Fruit fly (Drosophila melanogaster) whole organism, wandering third instar larva: ENCODE results near the gene CG33648.

Source experiments
- Abd-B ChIP-seq: fragments of >200 bp; optimal IDR thresholded peaks from 2 replicates; lab custom pipeline; 2017; ENCODE audit warnings: missing biosample characterization, missing genetic modification characterization
- CG32264 ChIP-seq: fragments of 200-800 bp; sonication (Bioruptor generic); optimal IDR thresholded peaks from 2 replicates; lab custom pipeline; 2016; ENCODE audit warnings: missing biosample characterization, missing genetic modification characterization
- CG9705 ChIP-seq: fragments of 200-800 bp; sonication (Bioruptor generic); optimal IDR thresholded peaks from 2 replicates; lab custom pipeline; 2018; ENCODE audit warnings: missing biosample characterization, mild to moderate bottlenecking, missing genetic modification characterization
- CrebA ChIP-seq: fragments of 200-800 bp; sonication (Bioruptor generic); optimal IDR thresholded peaks from 2 replicates; lab custom pipeline; 2016; ENCODE audit warnings: missing biosample characterization, mild to moderate bottlenecking, missing genetic modification characterization, borderline replicate concordance
- Dfd ChIP-seq: fragments of >200 bp; optimal IDR thresholded peaks from 2 replicates; lab custom pipeline; 2017; ENCODE audit warnings: missing biosample characterization, missing genetic modification characterization
- Dif ChIP-seq: fragments of 200-275, 200-300 bp; sonication (Bioruptor generic); optimal IDR thresholded peaks from 2 replicates; lab custom pipeline; 2018; ENCODE audit warnings: missing biosample characterization, missing genetic modification characterization; ENCODE audit not compliant: partially characterized antibody
- GATAd ChIP-seq: sonication (Bioruptor generic); optimal IDR thresholded peaks from 2 replicates; lab custom pipeline; 2016; ENCODE audit warnings: missing biosample characterization, missing genetic modification characterization
- HLH106 ChIP-seq: fragments of 200-800 bp; optimal IDR thresholded peaks from 3 replicates; lab custom pipeline; 2019; ENCODE audit warnings: missing biosample characterization, mild to moderate bottlenecking, missing genetic modification characterization, moderate library complexity
- Hnf4 ChIP-seq: fragments of 200-800 bp; sonication (Bioruptor generic); optimal IDR thresholded peaks from 2 replicates; lab custom pipeline; 2016; ENCODE audit warnings: missing biosample characterization, mild to moderate bottlenecking, missing genetic modification characterization
- Hr78 ChIP-seq: fragments of >200 bp; optimal IDR thresholded peaks from 2 replicates; lab custom pipeline; 2017; ENCODE audit warnings: missing biosample characterization, missing genetic modification characterization
- Hr83 ChIP-seq: fragments of 200-300 bp; sonication (Bioruptor generic); optimal IDR thresholded peaks from 2 replicates; lab custom pipeline; 2016; ENCODE audit warnings: missing biosample characterization, mild to moderate bottlenecking, missing genetic modification characterization, moderate library complexity; ENCODE audit not compliant: poor library complexity, severe bottlenecking
- Jra ChIP-seq: sonication (Bioruptor generic); optimal IDR thresholded peaks from 2 replicates; lab custom pipeline; 2016; ENCODE audit warnings: missing biosample characterization, missing genetic modification characterization
- Mio ChIP-seq: sonication (Bioruptor generic); optimal IDR thresholded peaks from 2 replicates; lab custom pipeline; 2016; ENCODE audit warnings: missing biosample characterization, missing genetic modification characterization
- Myc ChIP-seq: fragments of >200 bp; optimal IDR thresholded peaks from 2 replicates; lab custom pipeline; 2017
- N ChIP-seq: fragments of >200 bp; optimal IDR thresholded peaks from 2 replicates; lab custom pipeline; 2018; ENCODE audit warnings: missing biosample characterization, missing external identifiers, missing genetic modification characterization
- OdsH ChIP-seq: fragments of 200-800 bp; sonication (Bioruptor generic); optimal IDR thresholded peaks from 2 replicates; lab custom pipeline; 2016; ENCODE audit warnings: missing biosample characterization, mild to moderate bottlenecking, missing genetic modification characterization
- Rel ChIP-seq, 2 experiments: fragments of 200-800 bp; sonication (Bioruptor generic) in 1 of 2; optimal IDR thresholded peaks; 2 replicates in 1 of 2; 3 replicates in 1 of 2; lab custom pipeline; 2016 to 2019; ENCODE audit warnings: mild to moderate bottlenecking in 2 of 2, missing biosample characterization in 2 of 2, missing genetic modification characterization in 2 of 2, moderate library complexity in 1 of 2
- Sp1 ChIP-seq: fragments of 200-800 bp; sonication (Bioruptor generic); optimal IDR thresholded peaks from 3 replicates; lab custom pipeline; 2019; ENCODE audit warnings: missing biosample characterization, mild to moderate bottlenecking, missing genetic modification characterization, moderate library complexity
- Vsx2 ChIP-seq: fragments of 200-300, 225-300 bp; sonication (Bioruptor generic); optimal IDR thresholded peaks from 2 replicates; lab custom pipeline; 2018; ENCODE audit warnings: missing biosample characterization, missing genetic modification characterization; ENCODE audit not compliant: partially characterized antibody
- br ChIP-seq: fragments of 200-800 bp; sonication (Bioruptor generic); optimal IDR thresholded peaks from 2 replicates; lab custom pipeline; 2016; ENCODE audit warnings: missing biosample characterization, missing genetic modification characterization
- brk ChIP-seq: fragments of 200-800 bp; sonication (Bioruptor generic); optimal IDR thresholded peaks from 2 replicates; lab custom pipeline; 2016; ENCODE audit warnings: missing biosample characterization, mild to moderate bottlenecking, missing genetic modification characterization
- dl ChIP-seq, 2 experiments: fragments of 175-275, 200-275 bp in 1 of 2; fragments of 200-275 bp in 1 of 2; sonication (Bioruptor generic); optimal IDR thresholded peaks; lab custom pipeline; 2018; ENCODE audit warnings: mild to moderate bottlenecking in 2 of 2, missing biosample characterization in 2 of 2, missing genetic modification characterization in 2 of 2, moderate library complexity in 2 of 2; ENCODE audit not compliant: partially characterized antibody in 2 of 2, insufficient read depth in 1 of 2
- dmrt93B ChIP-seq: fragments of 200-800 bp; sonication (Bioruptor generic); optimal IDR thresholded peaks from 2 replicates; lab custom pipeline; 2018; ENCODE audit warnings: missing biosample characterization, mild to moderate bottlenecking, missing genetic modification characterization
- dsf ChIP-seq: sonication (Bioruptor generic); optimal IDR thresholded peaks from 2 replicates; lab custom pipeline; 2016; ENCODE audit warnings: missing biosample characterization, missing genetic modification characterization, borderline replicate concordance
- ey ChIP-seq: fragments of 200-800 bp; sonication (Bioruptor generic); optimal IDR thresholded peaks from 2 replicates; lab custom pipeline; 2016; ENCODE audit warnings: missing biosample characterization, missing genetic modification characterization
- foxo ChIP-seq, 2 experiments: fragments of 200-800 bp; sonication (Bioruptor generic); optimal IDR thresholded peaks; 2 replicates in 1 of 2; 3 replicates in 1 of 2; lab custom pipeline; 2016 to 2017; ENCODE audit warnings: missing biosample characterization in 2 of 2, missing genetic modification characterization in 2 of 2
- fru ChIP-seq: fragments of 200-800 bp; sonication (Bioruptor generic); optimal IDR thresholded peaks from 3 replicates; lab custom pipeline; 2016; ENCODE audit warnings: missing biosample characterization, mild to moderate bottlenecking, missing genetic modification characterization
- h ChIP-seq: fragments of 200-800 bp; sonication (Bioruptor generic); optimal IDR thresholded peaks from 3 replicates; lab custom pipeline; 2016; ENCODE audit warnings: missing biosample characterization, mild to moderate bottlenecking, missing genetic modification characterization
- jim ChIP-seq: fragments of 175-275, 200-325 bp; sonication (Bioruptor generic); optimal IDR thresholded peaks from 2 replicates; lab custom pipeline; 2016; ENCODE audit warnings: missing biosample characterization, mild to moderate bottlenecking, missing genetic modification characterization
- lola ChIP-seq: fragments of >200 bp; optimal IDR thresholded peaks from 2 replicates; lab custom pipeline; 2017; ENCODE audit warnings: missing biosample characterization, missing genetic modification characterization
- pan ChIP-seq: fragments of >200 bp; optimal IDR thresholded peaks from 2 replicates; lab custom pipeline; 2017
- psq ChIP-seq: fragments of 200-800 bp; sonication (Bioruptor generic); optimal IDR thresholded peaks from 3 replicates; lab custom pipeline; 2017; ENCODE audit warnings: missing biosample characterization, mild to moderate bottlenecking, missing genetic modification characterization, moderate library complexity
- rgr ChIP-seq: fragments of 200-800 bp; sonication (Bioruptor generic); optimal IDR thresholded peaks from 3 replicates; lab custom pipeline; 2016; ENCODE audit warnings: missing biosample characterization, mild to moderate bottlenecking, missing genetic modification characterization
- sage ChIP-seq: fragments of 200-800 bp; sonication (Bioruptor generic); optimal IDR thresholded peaks from 2 replicates; lab custom pipeline; 2016; ENCODE audit warnings: missing biosample characterization, mild to moderate bottlenecking, missing genetic modification characterization
- sv ChIP-seq: fragments of 200-800 bp; sonication (Bioruptor generic); optimal IDR thresholded peaks from 3 replicates; lab custom pipeline; 2016; ENCODE audit warnings: missing biosample characterization, missing genetic modification characterization
- tai ChIP-seq: sonication (Bioruptor generic); optimal IDR thresholded peaks from 2 replicates; lab custom pipeline; 2016; ENCODE audit warnings: missing biosample characterization, missing genetic modification characterization
- usp ChIP-seq: fragments of >200 bp; optimal IDR thresholded peaks from 2 replicates; lab custom pipeline; 2017; ENCODE audit warnings: missing biosample characterization, missing genetic modification characterization
- woc ChIP-seq: sonication (Bioruptor generic); optimal IDR thresholded peaks from 2 replicates; lab custom pipeline; 2016; ENCODE audit warnings: missing biosample characterization, mild to moderate bottlenecking, missing genetic modification characterization

CG33648 gene

DNA sequence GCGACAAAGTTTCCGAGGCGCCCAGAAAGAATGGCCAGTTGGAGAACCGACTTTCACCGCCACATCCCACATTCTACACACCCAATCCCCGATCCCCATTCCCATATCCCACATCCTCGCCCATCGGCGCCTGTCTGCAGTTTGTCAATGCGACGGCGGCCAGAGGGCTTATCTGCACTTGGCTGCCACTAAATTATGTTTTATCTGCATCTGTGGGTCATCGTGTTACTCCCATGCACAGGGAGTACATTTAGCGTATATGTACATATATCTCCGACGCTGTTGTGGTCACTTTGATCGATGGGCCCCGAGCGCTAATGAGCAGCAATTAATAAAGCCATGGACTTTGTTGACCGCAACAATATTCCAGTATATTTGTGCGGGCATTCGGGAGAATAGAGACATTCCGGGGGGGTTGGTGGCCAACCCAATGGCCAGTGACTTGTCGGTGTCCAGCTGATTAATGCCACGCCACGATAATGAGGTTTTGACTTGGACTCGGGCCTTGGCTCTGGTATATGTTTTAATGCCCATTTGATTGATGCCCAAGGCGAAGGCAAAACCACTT, 16.5 kb downstream of the CG33648 start:
- TF ChIP-seq dl (GFP tag; optimal IDR thresholded peaks at IDR 0.05; lab: Kevin White, UChicago; ENCODE audit: insufficient read depth in 1 of 2, partially characterized antibody in 2 of 2) (no peak), Rel (GFP tag; optimal IDR thresholded peaks at IDR 0.05; lab: Kevin White, UChicago) (no peak), Rel (tag; optimal IDR thresholded peaks at IDR 0.05; lab: Kevin White, UChicago) (peak; percentile 30), CG32264 (GFP tag; lab: Kevin White, UChicago) (no peak), Mio (no peak), Hr83 (GFP tag; lab: Kevin White, UChicago) (no peak), CG9705 (GFP tag; lab: Kevin White, UChicago) (no peak), Dif (peak; percentile 9), Sp1 (GFP tag; lab: Kevin White, UChicago) (no peak), N (GFP tag; lab: Kevin White, UChicago) (no peak), Vsx2 (no peak), brk (GFP tag; lab: Kevin White, UChicago) (no peak), sage (no peak)
- TF ChIP-seq, all 38 proteins: peak for 2

DNA sequence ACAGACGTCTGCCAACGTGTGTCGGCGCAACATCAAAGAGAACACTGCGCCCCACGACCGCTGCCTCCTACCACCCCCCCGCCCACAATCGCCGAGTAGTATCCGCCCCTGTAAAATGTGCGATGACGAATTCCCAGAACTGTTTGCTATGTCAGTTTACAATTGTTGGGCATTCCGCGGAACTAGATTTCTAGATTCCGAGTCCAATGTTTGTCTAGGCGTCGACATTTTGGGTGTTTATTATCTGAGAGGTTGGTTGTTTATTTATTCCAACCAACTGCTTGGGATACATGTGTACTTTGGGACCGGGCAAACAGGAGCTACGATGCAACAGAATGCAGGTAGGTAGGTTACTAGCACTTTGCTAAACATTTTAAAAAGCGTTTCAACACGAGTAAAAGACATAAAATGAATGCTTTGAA, 21.2 kb downstream of the CG33648 start:
- TF ChIP-seq dsf (GFP tag; lab: Kevin White, UChicago) (no peak), foxo (GFP tag; optimal IDR thresholded peaks at IDR 0.05; lab: Kevin White, UChicago) (no peak), rgr (GFP tag; lab: Kevin White, UChicago) (no peak), Hnf4 (no peak), brk (GFP tag; lab: Kevin White, UChicago) (no peak), HLH106 (no peak), Mio (no peak), Sp1 (GFP tag; lab: Kevin White, UChicago) (no peak), usp (no peak), br (GFP tag; lab: Kevin White, UChicago) (no peak), Jra (no peak), psq (no peak), h (GFP tag; lab: Kevin White, UChicago) (no peak), dl (GFP tag; optimal IDR thresholded peaks at IDR 0.05; lab: Kevin White, UChicago; ENCODE audit: insufficient read depth in 1 of 2, partially characterized antibody in 2 of 2) (no peak), N (GFP tag; lab: Kevin White, UChicago) (no peak), GATAd (GFP tag; lab: Kevin White, UChicago) (no peak), Hr78 (GFP tag; lab: Kevin White, UChicago) (no peak), woc (GFP tag; lab: Kevin White, UChicago) (no peak), sage (no peak), Hr83 (GFP tag; lab: Kevin White, UChicago) (no peak)

DNA sequence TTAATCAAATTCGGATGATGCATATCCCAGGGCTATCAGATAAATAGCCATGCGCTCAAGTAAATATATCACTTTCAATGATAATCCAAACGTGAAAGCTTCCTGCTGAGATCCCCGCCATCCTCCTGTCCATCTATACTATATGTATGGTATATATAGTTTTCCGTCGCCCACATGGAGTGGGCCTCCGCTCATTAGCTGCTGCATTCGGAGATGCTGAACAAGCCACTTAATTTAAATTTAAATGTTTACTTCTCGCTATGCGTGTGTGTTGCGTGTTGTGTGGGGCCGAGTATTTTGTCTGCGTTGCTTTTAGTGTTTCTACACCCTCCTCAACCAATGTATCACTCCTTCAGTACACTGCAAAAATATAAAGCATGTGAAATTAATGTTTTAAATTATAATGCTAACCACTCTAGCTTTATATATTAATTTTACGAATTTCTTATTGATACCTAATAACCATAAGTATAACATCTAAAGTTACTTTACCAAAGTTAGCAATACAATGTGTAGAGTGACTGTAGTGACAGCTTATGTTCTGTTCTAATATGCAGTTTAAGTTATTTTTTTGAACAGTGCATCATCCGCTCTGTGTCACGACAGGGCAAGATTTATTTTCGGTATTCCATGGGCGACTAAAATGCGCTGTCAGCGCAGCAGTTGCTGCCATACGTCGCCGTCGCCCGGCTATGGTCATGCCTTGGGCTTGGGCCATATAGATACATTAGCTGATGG, 22.7 kb downstream of the CG33648 start:
- TF ChIP-seq HLH106 (peak; percentile 66), jim (no peak), fru (GFP tag; lab: Kevin White, UChicago) (peak; percentile 68), tai (GFP tag; lab: Kevin White, UChicago) (peak; percentile 24), GATAd (GFP tag; lab: Kevin White, UChicago) (no peak), lola (no peak), woc (GFP tag; lab: Kevin White, UChicago) (peak; percentile 47), Myc (no peak), Hr83 (GFP tag; lab: Kevin White, UChicago) (no peak), brk (GFP tag; lab: Kevin White, UChicago) (peak; percentile 27), CrebA (no peak), dl (GFP tag; optimal IDR thresholded peaks at IDR 0.05; lab: Kevin White, UChicago; ENCODE audit: insufficient read depth in 1 of 2, partially characterized antibody in 2 of 2) (no peak), Dfd (no peak), OdsH (GFP tag; lab: Kevin White, UChicago) (peak; percentile 70), h (GFP tag; lab: Kevin White, UChicago) (peak; percentile 75), Sp1 (GFP tag; lab: Kevin White, UChicago) (peak; percentile 59), foxo (GFP tag; optimal IDR thresholded peaks at IDR 0.05; lab: Kevin White, UChicago) (peak in 1 of 2 experiments; percentile 66), Hnf4 (peak; percentile 64), Hr78 (GFP tag; lab: Kevin White, UChicago) (no peak), Rel (GFP tag; optimal IDR thresholded peaks at IDR 0.05; lab: Kevin White, UChicago) (no peak), Rel (tag; optimal IDR thresholded peaks at IDR 0.05; lab: Kevin White, UChicago) (no peak), br (GFP tag; lab: Kevin White, UChicago) (peak; percentile 51), sage (no peak), psq (peak; percentile 55), rgr (GFP tag; lab: Kevin White, UChicago) (peak; percentile 56), N (GFP tag; lab: Kevin White, UChicago) (no peak), CG9705 (GFP tag; lab: Kevin White, UChicago) (peak; percentile 15), pan (no peak), Abd-B (no peak), ey (GFP tag; lab: Kevin White, UChicago) (peak; percentile 67), sv (GFP tag; lab: Kevin White, UChicago) (peak; percentile 45), Vsx2 (no peak), CG32264 (GFP tag; lab: Kevin White, UChicago) (no peak), dsf (GFP tag; lab: Kevin White, UChicago) (no peak), dmrt93B (GFP tag; lab: Kevin White, UChicago) (no peak), usp (no peak), Mio (no peak), Jra (peak; percentile 10), Dif (no peak)
